Worm (Caenorhabditis elegans) whole organism, L2 larva: Measurements from ENCODE around the gene otpl-8.

ENCODE experiments used
- C34F6.9 ChIP-seq: fragments of 150-350 bp; optimal IDR thresholded peaks from 2 replicates; lab custom pipeline; 2014; ENCODE audit warnings: missing biosample characterization, missing genetic modification characterization
- F13H6.1 ChIP-seq: sonication (generic microtip); optimal IDR thresholded peaks from 2 replicates; lab custom pipeline; 2016; ENCODE audit warnings: missing genetic modification characterization, missing compliant biosample characterization
- R02D3.7 ChIP-seq: fragments of 150-350 bp; optimal IDR thresholded peaks from 2 replicates; lab custom pipeline; 2014; ENCODE audit warnings: missing biosample characterization, missing genetic modification characterization
- Y55F3AM.14 ChIP-seq: fragments of 200-800 bp; sonication (Bioruptor generic); optimal IDR thresholded peaks from 2 replicates; lab custom pipeline; 2018; ENCODE audit warnings: mild to moderate bottlenecking, missing genetic modification characterization, missing compliant biosample characterization
- ZK546.5 ChIP-seq: sonication (generic microtip); optimal IDR thresholded peaks from 2 replicates; lab custom pipeline; 2017; ENCODE audit warnings: missing biosample characterization, missing genetic modification characterization
- alr-1 ChIP-seq: fragments of 150-350 bp; optimal IDR thresholded peaks from 2 replicates; lab custom pipeline; 2014; ENCODE audit warnings: missing biosample characterization, missing genetic modification characterization
- aly-2 ChIP-seq: fragments of 150-350 bp; optimal IDR thresholded peaks from 2 replicates; lab custom pipeline; 2014; ENCODE audit warnings: missing biosample characterization, missing genetic modification characterization
- ama-1 ChIP-seq: fragments of 150-350 bp; optimal IDR thresholded peaks from 2 replicates; lab custom pipeline; 2018; ENCODE audit warnings: inconsistent platforms
- blmp-1 ChIP-seq: sonication (generic microtip); optimal IDR thresholded peaks from 2 replicates; lab custom pipeline; 2017; ENCODE audit warnings: missing genetic modification characterization, mild to moderate bottlenecking, missing compliant biosample characterization, antibody characterized with exemption, moderate library complexity; ENCODE audit not compliant: insufficient read depth
- crh-2 ChIP-seq: sonication (generic microtip); optimal IDR thresholded peaks from 2 replicates; lab custom pipeline; 2017; ENCODE audit warnings: missing biosample characterization, missing genetic modification characterization
- dmd-4 ChIP-seq: sonication (generic microtip); optimal IDR thresholded peaks from 2 replicates; lab custom pipeline; 2017; ENCODE audit warnings: missing biosample characterization, missing genetic modification characterization
- elt-1 ChIP-seq: fragments of 150-350 bp; optimal IDR thresholded peaks from 2 replicates; lab custom pipeline; 2014; ENCODE audit warnings: missing biosample characterization, missing genetic modification characterization
- elt-3 ChIP-seq: sonication (generic microtip); optimal IDR thresholded peaks from 2 replicates; lab custom pipeline; 2017; ENCODE audit warnings: missing biosample characterization, missing genetic modification characterization
- fos-1 ChIP-seq: fragments of 150-350 bp; optimal IDR thresholded peaks from 2 replicates; lab custom pipeline; 2014; ENCODE audit warnings: missing biosample characterization, missing genetic modification characterization
- gmeb-1 ChIP-seq: fragments of 150-350 bp; optimal IDR thresholded peaks from 2 replicates; lab custom pipeline; 2014; ENCODE audit warnings: missing biosample characterization, missing genetic modification characterization
- lin-11 ChIP-seq: fragments of 150-350 bp; sonication (generic microtip); optimal IDR thresholded peaks from 2 replicates; lab custom pipeline; 2014; ENCODE audit warnings: missing biosample characterization, missing genetic modification characterization, inconsistent platforms, mixed read lengths
- lin-13 ChIP-seq: fragments of 150-350 bp; optimal IDR thresholded peaks from 2 replicates; lab custom pipeline; 2014; ENCODE audit warnings: missing biosample characterization, missing genetic modification reagents, missing genetic modification characterization
- lin-39 ChIP-seq: fragments of 150-350 bp; optimal IDR thresholded peaks from 2 replicates; lab custom pipeline; 2014; ENCODE audit warnings: missing biosample characterization, missing genetic modification reagents, missing genetic modification characterization
- lsy-2 ChIP-seq, 2 experiments: fragments of 150-350 bp in 1 of 2; sonication (generic microtip) in 1 of 2; optimal IDR thresholded peaks; 2 replicates each; lab custom pipeline; 2014 to 2017; ENCODE audit warnings: missing biosample characterization in 2 of 2, missing genetic modification characterization in 2 of 2
- mab-5 ChIP-seq: fragments of 150-350 bp; optimal IDR thresholded peaks from 2 replicates; lab custom pipeline; 2014; ENCODE audit warnings: missing biosample characterization, missing genetic modification characterization
- nhr-10 ChIP-seq: sonication (generic microtip); optimal IDR thresholded peaks from 2 replicates; lab custom pipeline; 2017; ENCODE audit warnings: missing biosample characterization, missing genetic modification characterization
- nhr-11 ChIP-seq: fragments of 150-350 bp; optimal IDR thresholded peaks from 2 replicates; lab custom pipeline; 2014; ENCODE audit warnings: missing biosample characterization, missing genetic modification characterization
- nhr-12 ChIP-seq: fragments of 150-350 bp; optimal IDR thresholded peaks from 2 replicates; lab custom pipeline; 2014; ENCODE audit warnings: missing biosample characterization, missing genetic modification characterization
- nhr-23 ChIP-seq: fragments of 150-350 bp; optimal IDR thresholded peaks from 2 replicates; lab custom pipeline; 2014; ENCODE audit warnings: missing biosample characterization, missing genetic modification reagents, missing genetic modification characterization
- nhr-237 ChIP-seq: fragments of 150-350 bp; optimal IDR thresholded peaks from 2 replicates; lab custom pipeline; 2014; ENCODE audit warnings: missing biosample characterization, missing genetic modification characterization
- nhr-25 ChIP-seq: fragments of 150-350 bp; sonication (generic microtip); optimal IDR thresholded peaks from 3 replicates; lab custom pipeline; 2014; ENCODE audit warnings: missing biosample characterization, missing genetic modification characterization
- nhr-6 ChIP-seq: fragments of 150-350 bp; optimal IDR thresholded peaks from 2 replicates; lab custom pipeline; 2014; ENCODE audit warnings: missing biosample characterization, missing genetic modification characterization
- nhr-77 ChIP-seq: fragments of 150-350 bp; optimal IDR thresholded peaks from 2 replicates; lab custom pipeline; 2014; ENCODE audit warnings: missing biosample characterization, missing genetic modification characterization
- peb-1 ChIP-seq: fragments of 150-350 bp; optimal IDR thresholded peaks from 2 replicates; lab custom pipeline; 2014; ENCODE audit warnings: missing biosample characterization, missing genetic modification characterization
- sem-4 ChIP-seq: fragments of 150-350 bp; optimal IDR thresholded peaks from 2 replicates; lab custom pipeline; 2014; ENCODE audit warnings: missing biosample characterization, missing genetic modification reagents, missing genetic modification characterization
- skn-1 ChIP-seq: sonication (generic microtip); optimal IDR thresholded peaks from 2 replicates; lab custom pipeline; 2017; ENCODE audit warnings: missing biosample characterization, missing genetic modification characterization
- sma-9 ChIP-seq, 2 experiments: fragments of 150-350 bp in 1 of 2; sonication (generic microtip) in 1 of 2; optimal IDR thresholded peaks; 2 replicates each; lab custom pipeline; 2014 to 2016; ENCODE audit warnings: missing genetic modification characterization in 2 of 2, mild to moderate bottlenecking in 1 of 2, missing biosample characterization in 1 of 2, missing compliant biosample characterization in 1 of 2, missing genetic modification reagents in 1 of 2, moderate library complexity in 1 of 2
- snpc-4 ChIP-seq: fragments of 150-350 bp; optimal IDR thresholded peaks from 2 replicates; lab custom pipeline; 2014; ENCODE audit warnings: missing biosample characterization, missing genetic modification characterization
- unc-39 ChIP-seq: fragments of 150-350 bp; optimal IDR thresholded peaks from 2 replicates; lab custom pipeline; 2014; ENCODE audit warnings: missing biosample characterization, missing genetic modification characterization
- unc-55 ChIP-seq: fragments of 150-350 bp; sonication (generic microtip); optimal IDR thresholded peaks from 3 replicates; lab custom pipeline; 2014; ENCODE audit warnings: missing biosample characterization, missing genetic modification reagents, missing genetic modification characterization
- unc-62 ChIP-seq: fragments of 150-350 bp; optimal IDR thresholded peaks from 2 replicates; lab custom pipeline; 2014; ENCODE audit warnings: missing biosample characterization, missing genetic modification reagents, missing genetic modification characterization
- zag-1 ChIP-seq: fragments of 150-350 bp; optimal IDR thresholded peaks from 2 replicates; lab custom pipeline; 2014; ENCODE audit warnings: missing biosample characterization, missing genetic modification characterization
- ztf-1 ChIP-seq: fragments of 200-800 bp; sonication (Bioruptor generic); conservative IDR thresholded peaks from 2 replicates; pipeline ENCODE4 v1.3.6; 2022; ENCODE audit warnings: missing genetic modification characterization, missing compliant biosample characterization
- ztf-11 ChIP-seq: sonication (generic microtip); optimal IDR thresholded peaks from 2 replicates; lab custom pipeline; 2017; ENCODE audit warnings: missing biosample characterization, missing genetic modification characterization

Gene otpl-8

ce11 chrX:12270841-12271240 is at the start of gene otpl-8:
TSS of gene otpl-8 (minus strand) at chrX:12270941.
- TF ChIP-seq lin-11 (tag; lab: Kevin White, UChicago) = no peak
- no peak for TF ChIP-seq ZK546.5 (tag; lab: Kevin White, UChicago)
- no peak for TF ChIP-seq ama-1 (lab: Kevin White, UChicago)
- TF ChIP-seq nhr-12 = no peak
- TF ChIP-seq unc-62 (GFP tag; lab: Kevin White, UChicago) = no peak
- TF ChIP-seq lin-39 = no peak
- no peak for TF ChIP-seq nhr-6 (tag; lab: Kevin White, UChicago)
- TF ChIP-seq dmd-4 = no peak
- no peak for TF ChIP-seq nhr-11
- no peak for TF ChIP-seq gmeb-1 (tag; lab: Kevin White, UChicago)
- no peak for TF ChIP-seq R02D3.7 (tag; lab: Kevin White, UChicago)
- TF ChIP-seq nhr-10 (tag; lab: Kevin White, UChicago) = no peak
- TF ChIP-seq ztf-1 (GFP tag; lab: Robert Waterston, UW) = no peak
- TF ChIP-seq F13H6.1 (tag; lab: Kevin White, UChicago) = no peak
- no peak for TF ChIP-seq blmp-1 (tag; lab: Kevin White, UChicago)
- TF ChIP-seq, all 48 proteins: peak for 0

- no peak for TF ChIP-seq ztf-11 (tag; lab: Kevin White, UChicago)
- no peak for TF ChIP-seq lin-13 (GFP tag; lab: Kevin White, UChicago)
- TF ChIP-seq skn-1 = no peak
- no peak for TF ChIP-seq F13H6.1 (tag; lab: Kevin White, UChicago)
- TF ChIP-seq Y55F3AM.14 = no peak
- TF ChIP-seq ztf-1 (GFP tag; lab: Robert Waterston, UW) = no peak
- no peak for TF ChIP-seq nhr-12
- TF ChIP-seq unc-39 (tag; lab: Kevin White, UChicago) = no peak
These were observed 46.8 kb upstream of the otpl-8 start for ce11 chrX:12317560-12317959.

ce11 chrX:12315268-12315667 is 44.5 kb upstream of the otpl-8 start, which contains the start of gene xtr-2:
TSS of gene xtr-2 (plus strand) at chrX:12315568.
- TF ChIP-seq nhr-6 (tag; lab: Kevin White, UChicago) (no peak), dmd-4 (no peak), nhr-77 (tag; lab: Kevin White, UChicago) (no peak), F13H6.1 (tag; lab: Kevin White, UChicago) (no peak), nhr-237 (tag; lab: Kevin White, UChicago) (no peak), C34F6.9 (no peak), ztf-1 (GFP tag; lab: Robert Waterston, UW) (no peak), peb-1 (tag; lab: Kevin White, UChicago) (no peak), lin-39 (no peak), unc-39 (tag; lab: Kevin White, UChicago) (no peak), zag-1 (tag; lab: Kevin White, UChicago) (no peak), snpc-4 (tag; lab: Kevin White, UChicago) (no peak), mab-5 (no peak), aly-2 (tag; lab: Kevin White, UChicago) (no peak), lsy-2 (tag; optimal IDR thresholded peaks at IDR 0.05; lab: Kevin White, UChicago) (no peak), nhr-25 (tag; lab: Kevin White, UChicago) (no peak), unc-62 (GFP tag; lab: Kevin White, UChicago) (no peak), elt-3 (tag; lab: Kevin White, UChicago) (no peak), fos-1 (tag; lab: Kevin White, UChicago) (no peak)

- TF ChIP-seq blmp-1 (tag; lab: Kevin White, UChicago) (no peak), lin-13 (GFP tag; lab: Kevin White, UChicago) (no peak), nhr-23 (no peak), peb-1 (tag; lab: Kevin White, UChicago) (no peak), alr-1 (tag; lab: Kevin White, UChicago) (no peak), crh-2 (no peak), elt-1 (tag; lab: Kevin White, UChicago) (no peak), nhr-12 (no peak), nhr-237 (tag; lab: Kevin White, UChicago) (no peak), ama-1 (lab: Kevin White, UChicago) (no peak)
These were observed 43.7 kb upstream of the otpl-8 start for ce11 chrX:12314395-12314794.

ce11 chrX:12313779-12314178 is 43.0 kb upstream of the otpl-8 start:
- TF ChIP-seq sma-9 (GFP tag; optimal IDR thresholded peaks at IDR 0.05; lab: Kevin White, UChicago) = no peak
- TF ChIP-seq sma-9 (tag; optimal IDR thresholded peaks at IDR 0.05; lab: Kevin White, UChicago) = no peak
- no peak for TF ChIP-seq unc-62 (GFP tag; lab: Kevin White, UChicago)
- no peak for TF ChIP-seq ZK546.5 (tag; lab: Kevin White, UChicago)
- no peak for TF ChIP-seq unc-55 (GFP tag; lab: Kevin White, UChicago)
- TF ChIP-seq sem-4 = no peak
- TF ChIP-seq ztf-1 (GFP tag; lab: Robert Waterston, UW) = no peak
- TF ChIP-seq blmp-1 (tag; lab: Kevin White, UChicago) = no peak
- TF ChIP-seq Y55F3AM.14 = no peak
- TF ChIP-seq F13H6.1 (tag; lab: Kevin White, UChicago) = no peak
